Worm (Caenorhabditis elegans) whole organism, L4 larva: ENCODE measurements around the gene pho-9.

Experiments used
- R02D3.7 ChIP-seq: fragments of 150-350 bp; sonication (generic microtip); optimal IDR thresholded peaks from 3 replicates; lab custom pipeline; 2014; ENCODE audit warnings: missing biosample characterization, missing genetic modification characterization
- ceh-82 ChIP-seq: sonication (generic microtip); optimal IDR thresholded peaks from 2 replicates; lab custom pipeline; 2017; ENCODE audit warnings: missing biosample characterization, missing genetic modification characterization
- dmd-6 ChIP-seq: fragments of 200-800 bp; sonication (Bioruptor generic); IDR thresholded peaks from 2 replicates; pipeline ENCODE4 v1.3.6; 2022; ENCODE audit warnings: missing genetic modification reagents, missing genetic modification characterization, missing compliant biosample characterization
- egl-27 ChIP-seq: sonication (generic microtip); optimal IDR thresholded peaks from 3 replicates; lab custom pipeline; 2017; ENCODE audit warnings: missing biosample characterization, missing genetic modification reagents, missing genetic modification characterization
- jun-1 ChIP-seq: fragments of 150-350 bp; optimal IDR thresholded peaks from 2 replicates; lab custom pipeline; 2014; ENCODE audit warnings: missing biosample characterization, missing genetic modification reagents, missing genetic modification characterization
- lin-15B ChIP-seq: fragments of 150-350 bp; sonication (generic microtip); optimal IDR thresholded peaks from 3 replicates; lab custom pipeline; 2014; ENCODE audit warnings: missing biosample characterization, missing genetic modification characterization
- nhr-10 ChIP-seq: fragments of 150-350 bp; optimal IDR thresholded peaks from 2 replicates; lab custom pipeline; 2014; ENCODE audit warnings: missing biosample characterization, missing genetic modification characterization
- nhr-25 ChIP-seq: sonication (generic microtip); optimal IDR thresholded peaks from 2 replicates; lab custom pipeline; 2017; ENCODE audit warnings: missing genetic modification characterization, mild to moderate bottlenecking, missing compliant biosample characterization, antibody characterized with exemption, moderate library complexity, borderline replicate concordance; ENCODE audit not compliant: insufficient read depth
- pqm-1 ChIP-seq: sonication (generic microtip); optimal IDR thresholded peaks from 2 replicates; lab custom pipeline; 2017; ENCODE audit warnings: missing biosample characterization, missing genetic modification characterization
- zfp-3 ChIP-seq: fragments of 200-800 bp; sonication (Bioruptor generic); conservative IDR thresholded peaks from 2 replicates; pipeline ENCODE4 v1.3.6; 2022; ENCODE audit warnings: missing genetic modification reagents, missing genetic modification characterization, missing compliant biosample characterization
- ztf-11 ChIP-seq: fragments of 150-350 bp; optimal IDR thresholded peaks from 2 replicates; lab custom pipeline; 2014; ENCODE audit warnings: missing biosample characterization, missing genetic modification characterization

ce11 chrIII:2769078-2769477 is 8.5 kb upstream of the pho-9 start:
- TF ChIP-seq jun-1 (tag; lab: Kevin White, UChicago) = no peak
- TF ChIP-seq lin-15B (tag; lab: Kevin White, UChicago) = no peak
- TF ChIP-seq nhr-10 (tag; lab: Kevin White, UChicago) = no peak
- no peak for TF ChIP-seq zfp-3 (GFP tag; lab: Robert Waterston, UW)
- no peak for TF ChIP-seq ceh-82 (tag; lab: Kevin White, UChicago)
- TF ChIP-seq R02D3.7 (tag; lab: Kevin White, UChicago) = no peak
- no peak for TF ChIP-seq ztf-11 (tag; lab: Kevin White, UChicago)
- TF ChIP-seq dmd-6 (GFP tag; lab: Robert Waterston, UW) = no peak
- TF ChIP-seq pqm-1 = no peak
- TF ChIP-seq egl-27 (tag; lab: Kevin White, UChicago) = no peak
- TF ChIP-seq nhr-25 (tag; lab: Kevin White, UChicago) = no peak
